Fruit fly (Drosophila melanogaster) Kc167 (cell line): ENCODE data around the gene CG1622.

ENCODE experiments used
- Myc ChIP-seq: fragments of >200 bp; optimal IDR thresholded peaks from 2 replicates; lab custom pipeline; 2017; ENCODE audit warnings: missing external identifiers
- Sin3A ChIP-seq: fragments of >200 bp; optimal IDR thresholded peaks from 2 replicates; lab custom pipeline; 2018; ENCODE audit warnings: missing external identifiers
- h ChIP-seq: fragments of >200 bp; optimal IDR thresholded peaks from 3 replicates; lab custom pipeline; 2018; ENCODE audit warnings: missing external identifiers
- insv ChIP-seq: fragments of >200 bp; optimal IDR thresholded peaks from 3 replicates; lab custom pipeline; 2018; ENCODE audit warnings: missing external identifiers
- psq ChIP-seq: fragments of >200 bp; optimal IDR thresholded peaks from 2 replicates; lab custom pipeline; 2017; ENCODE audit warnings: missing external identifiers
- ttk ChIP-seq: sonication (Bioruptor generic); optimal IDR thresholded peaks from 2 replicates; lab custom pipeline; 2017; ENCODE audit warnings: missing external identifiers

CG1622 gene

dm6 chrX:13282717-13283116, 14.2 kb upstream of the CG1622 start:
- TF ChIP-seq insv (no peak), h (lab: Kevin White, UChicago) (no peak), psq (lab: Kevin White, UChicago) (no peak), ttk (lab: Kevin White, UChicago) (no peak), Sin3A (lab: Kevin White, UChicago) (no peak), Myc (lab: Kevin White, UChicago) (no peak)

- TF ChIP-seq psq (lab: Kevin White, UChicago) (no peak), ttk (lab: Kevin White, UChicago) (no peak), Sin3A (lab: Kevin White, UChicago) (no peak), h (lab: Kevin White, UChicago) (no peak)
These were observed 12.8 kb upstream of the CG1622 start for dm6 chrX:13283940-13284547.

dm6 chrX:13284548-13284974, 12.3 kb upstream of the CG1622 start:
- TF ChIP-seq psq (lab: Kevin White, UChicago) (no peak), h (lab: Kevin White, UChicago) (no peak), insv (no peak), ttk (lab: Kevin White, UChicago) (no peak), Sin3A (lab: Kevin White, UChicago) (no peak), Myc (lab: Kevin White, UChicago) (no peak)

dm6 chrX:13285001-13285748, 11.7 kb upstream of the CG1622 start, which contains the start of the genes HDAC4 and CG15743:
Gene HDAC4 (minus strand): TSS chrX:13285632.
Gene CG15743 (plus strand): TSS chrX:13285707.
- no peak for TF ChIP-seq psq (lab: Kevin White, UChicago)
- TF ChIP-seq h (lab: Kevin White, UChicago), result no peak
- TF ChIP-seq ttk (lab: Kevin White, UChicago), result no peak
- TF ChIP-seq Sin3A (lab: Kevin White, UChicago), result no peak
- no peak for TF ChIP-seq Myc (lab: Kevin White, UChicago)
- no peak for TF ChIP-seq insv

dm6 chrX:13285749-13286336, 11.0 kb upstream of the CG1622 start:
- no peak for TF ChIP-seq Sin3A (lab: Kevin White, UChicago)
- no peak for TF ChIP-seq Myc (lab: Kevin White, UChicago)
- TF ChIP-seq ttk (lab: Kevin White, UChicago), result no peak
- no peak for TF ChIP-seq psq (lab: Kevin White, UChicago)
- TF ChIP-seq insv, result no peak
- TF ChIP-seq h (lab: Kevin White, UChicago), result no peak

dm6 chrX:13287854-13288376, 9.0 kb upstream of the CG1622 start, which contains the start of gene Remo:
Gene Remo (plus strand): TSS chrX:13288051.
- TF ChIP-seq Myc (lab: Kevin White, UChicago), result no peak
- TF ChIP-seq psq (lab: Kevin White, UChicago), result no peak
- no peak for TF ChIP-seq ttk (lab: Kevin White, UChicago)
- no peak for TF ChIP-seq h (lab: Kevin White, UChicago)
- TF ChIP-seq Sin3A (lab: Kevin White, UChicago), result no peak
- no peak for TF ChIP-seq insv

- TF ChIP-seq psq (lab: Kevin White, UChicago) (no peak), Myc (lab: Kevin White, UChicago) (no peak), Sin3A (lab: Kevin White, UChicago) (no peak), h (lab: Kevin White, UChicago) (no peak), ttk (lab: Kevin White, UChicago) (no peak), insv (no peak)
These were observed 4.1 kb downstream of the CG1622 start for dm6 chrX:13300835-13301502.

dm6 chrX:13302315-13302614, 5.4 kb downstream of the CG1622 start, which contains the start of gene CG1764:
Gene CG1764 (minus strand): TSS chrX:13302415.
- no peak for TF ChIP-seq Sin3A (lab: Kevin White, UChicago)
- TF ChIP-seq ttk (lab: Kevin White, UChicago), result no peak
- TF ChIP-seq Myc (lab: Kevin White, UChicago), result no peak
- no peak for TF ChIP-seq insv

- TF ChIP-seq psq (lab: Kevin White, UChicago), result no peak
- no peak for TF ChIP-seq Myc (lab: Kevin White, UChicago)
- no peak for TF ChIP-seq ttk (lab: Kevin White, UChicago)
- TF ChIP-seq Sin3A (lab: Kevin White, UChicago), result no peak
- TF ChIP-seq h (lab: Kevin White, UChicago), result no peak
- TF ChIP-seq insv, result no peak
These were observed 6.0 kb downstream of the CG1622 start for dm6 chrX:13302615-13303526.

dm6 chrX:13303527-13303655, 6.5 kb downstream of the CG1622 start, which contains the start of gene IP3K2:
Gene IP3K2 (plus strand): TSS chrX:13303633.
- TF ChIP-seq ttk (lab: Kevin White, UChicago), result no peak
